Worm (Caenorhabditis elegans): ENCODE results near the gene F44E7.5.

The F44E7.5 gene

DNA sequence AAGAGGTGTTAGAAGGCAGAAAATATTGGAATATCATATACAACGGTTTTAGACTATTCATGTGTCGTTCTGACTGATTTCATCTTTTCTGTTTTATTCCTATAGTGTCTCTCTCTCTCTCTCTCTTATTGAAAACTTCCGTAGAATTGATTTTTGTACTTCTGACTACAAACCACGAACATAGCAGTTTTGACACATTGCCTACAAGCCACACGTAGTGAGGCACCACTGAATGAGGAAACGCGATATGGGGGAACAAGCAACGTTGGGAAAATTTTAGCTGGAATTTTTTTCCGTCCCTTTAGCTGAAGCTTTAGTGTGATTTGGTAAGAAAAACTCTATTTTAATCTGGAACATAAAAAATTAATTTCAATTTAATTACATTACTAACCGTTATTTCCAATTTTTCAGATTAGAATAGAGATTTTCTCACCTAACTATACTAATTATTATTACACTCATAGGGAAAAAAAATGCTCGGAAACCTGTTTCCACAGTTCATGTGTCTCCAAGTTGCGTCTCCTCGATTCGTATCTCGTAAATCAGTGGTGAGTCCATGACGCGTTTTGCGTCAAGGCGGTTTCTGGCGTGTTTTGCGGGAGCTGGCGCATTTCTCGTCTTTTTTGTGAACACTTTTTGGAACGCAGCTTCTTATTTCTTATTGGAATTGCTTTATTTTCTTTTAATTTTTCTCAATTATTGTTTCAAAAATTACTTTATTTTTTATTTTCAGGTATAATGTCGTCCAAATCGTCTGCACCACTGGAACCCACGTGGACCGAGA lies 10.0 kb upstream of the F44E7.5 start, which contains the start of the genes nhr-142 and F44E7.9 (continued):
- TF ChIP-seq F57C9.4 (tag; optimal IDR thresholded peaks at IDR 0.05), result no peak
- peak; percentile 43 for TF ChIP-seq B0035.1 (tag; optimal IDR thresholded peaks at IDR 0.05)
- TF ChIP-seq chd-7 (tag; optimal IDR thresholded peaks at IDR 0.05), result peak; percentile 22
- peak; percentile 30; the same call in 1 of the 2 replicates for TF ChIP-seq ekl-4 (GFP tag; IDR thresholded peaks at IDR 0.05)
- TF ChIP-seq let-526 (GFP tag; IDR thresholded peaks at IDR 0.05), result peak; percentile 67; the same call in 1 of the 2 replicates
- TF ChIP-seq bed-2 (GFP tag; IDR thresholded peaks at IDR 0.05), result no peak
- peak; percentile 54; the same call in 1 of the 2 replicates for TF ChIP-seq cebp-1 (GFP tag; IDR thresholded peaks at IDR 0.05)
- peak; percentile 84 for TF ChIP-seq cebp-1 (tag; optimal IDR thresholded peaks at IDR 0.05)
- peak; percentile 47 for TF ChIP-seq madf-8 (GFP tag; conservative IDR thresholded peaks at IDR 0.05)
- TF ChIP-seq atf-7 (tag; optimal IDR thresholded peaks at IDR 0.05), result peak; percentile 32
- no peak for TF ChIP-seq sea-2 (GFP tag; IDR thresholded peaks at IDR 0.05)
- 0 out of 2 replicates have a peak, but pooled peaks have one; percentile 57 for TF ChIP-seq madf-3 (GFP tag; IDR thresholded peaks at IDR 0.05)
- peak; percentile 55 for TF ChIP-seq ZK185.1 (tag; optimal IDR thresholded peaks at IDR 0.05; ENCODE audit: poor library complexity, severe bottlenecking)
- TF ChIP-seq mcd-1 (GFP tag; IDR thresholded peaks at IDR 0.05), result peak; percentile 87
- no peak for TF ChIP-seq F57A8.1 (GFP tag; optimal IDR thresholded peaks at IDR 0.05)
- TF ChIP-seq K12H6.12 (tag; optimal IDR thresholded peaks at IDR 0.05), result peak; percentile 66
- TF ChIP-seq hsf-1 (GFP tag; IDR thresholded peaks at IDR 0.05), result 0 out of 2 replicates have a peak, but pooled peaks have one; percentile 10
- TF ChIP-seq lir-1 (GFP tag; conservative IDR thresholded peaks at IDR 0.05), result peak; percentile 73
- no peak for TF ChIP-seq nhr-27 (tag; optimal IDR thresholded peaks at IDR 0.05)
- TF ChIP-seq F22D6.2 (tag; optimal IDR thresholded peaks at IDR 0.05), result peak; percentile 47
- peak; percentile 68 for TF ChIP-seq tbp1 (GFP tag; optimal IDR thresholded peaks at IDR 0.05)
- no peak for TF ChIP-seq Y79H2A.3 (GFP tag; conservative IDR thresholded peaks at IDR 0.05)
- no peak for TF ChIP-seq mxl-1 (tag; optimal IDR thresholded peaks at IDR 0.05)
- TF ChIP-seq somi-1 (GFP tag; optimal IDR thresholded peaks at IDR 0.05), result peak; percentile 59
- TF ChIP-seq athp-1 (tag; optimal IDR thresholded peaks at IDR 0.05), result peak; percentile 56
- TF ChIP-seq F52B5.7 (tag; optimal IDR thresholded peaks at IDR 0.05), result no peak
- peak; percentile 67 for TF ChIP-seq F33H1.4 (GFP tag; IDR thresholded peaks at IDR 0.05)
- TF ChIP-seq repo-1 (tag; optimal IDR thresholded peaks at IDR 0.05), result peak; percentile 57
- peak; percentile 86 for TF ChIP-seq attf-5 (GFP tag; optimal IDR thresholded peaks at IDR 0.05)
- TF ChIP-seq B0019.2 (GFP tag; conservative IDR thresholded peaks at IDR 0.05), result no peak
- TF ChIP-seq nhr-80 (tag; optimal IDR thresholded peaks at IDR 0.05), result peak; percentile 73
- TF ChIP-seq dox-1 (GFP tag; IDR thresholded peaks at IDR 0.05), result peak; percentile 95
- TF ChIP-seq ccch-3 (GFP tag; optimal IDR thresholded peaks at IDR 0.05), result no peak
- no peak for TF ChIP-seq hlh-12 (tag; optimal IDR thresholded peaks at IDR 0.05)
- peak; percentile 81 for TF ChIP-seq C06A6.2 (GFP tag; conservative IDR thresholded peaks at IDR 0.05)
- TF ChIP-seq ztf-25 (GFP tag; IDR thresholded peaks at IDR 0.05), result 0 out of 2 replicates have a peak, but pooled peaks have one; percentile 9
- TF ChIP-seq aptf-3 (GFP tag; IDR thresholded peaks at IDR 0.05), result no peak
- TF ChIP-seq dpl-1 (GFP tag; optimal IDR thresholded peaks at IDR 0.05), result peak; percentile 50
- TF ChIP-seq K11D2.4 (GFP tag; IDR thresholded peaks at IDR 0.05), result peak; percentile 70
- TF ChIP-seq xnd-1 (tag; optimal IDR thresholded peaks at IDR 0.05), result peak; percentile 53
- peak; percentile 78 for TF ChIP-seq madf-6 (GFP tag; IDR thresholded peaks at IDR 0.05)
- peak; percentile 84 for TF ChIP-seq lin-54 (GFP tag; optimal IDR thresholded peaks at IDR 0.05)
- 0 out of 2 replicates have a peak, but pooled peaks have one; percentile 22 for TF ChIP-seq C17E4.6 (GFP tag; IDR thresholded peaks at IDR 0.05)
- peak; percentile 65 for TF ChIP-seq F23B12.7 (tag; optimal IDR thresholded peaks at IDR 0.05; ENCODE audit: insufficient read depth)
- TF ChIP-seq B0336.3 (GFP tag; IDR thresholded peaks at IDR 0.05), result peak; percentile 71
- peak; percentile 47 for TF ChIP-seq ztf-26 (tag; optimal IDR thresholded peaks at IDR 0.05)
- peak; percentile 42 for TF ChIP-seq F49E8.2 (tag; optimal IDR thresholded peaks at IDR 0.05; ENCODE audit: insufficient read depth)

Measured in whole organism, young adult.